Fruit fly (Drosophila melanogaster) whole organism: ENCODE data around the gene Acsf3.

Experiments used
- CG8478 ChIP-seq: fragments of >200 bp; optimal IDR thresholded peaks from 2 replicates; lab custom pipeline; 2018; ENCODE audit warnings: inconsistent platforms
- Dll ChIP-seq: fragments of >200 bp; optimal IDR thresholded peaks from 2 replicates; lab custom pipeline; 2017
- EcR ChIP-seq, 2 experiments: fragments of >200 bp; optimal IDR thresholded peaks; 2 replicates each; lab custom pipeline; 2017; ENCODE audit warnings: missing biosample characterization in 2 of 2, missing genetic modification characterization in 2 of 2, missing genetic modification reagents in 2 of 2
- pan ChIP-seq: fragments of >200 bp; optimal IDR thresholded peaks from 2 replicates; lab custom pipeline; 2017
- psq ChIP-seq: fragments of >200 bp; optimal IDR thresholded peaks from 2 replicates; lab custom pipeline; 2017
- usp ChIP-seq: fragments of >200 bp; optimal IDR thresholded peaks from 2 replicates; lab custom pipeline; 2017; ENCODE audit warnings: missing biosample characterization, missing genetic modification characterization, mixed read lengths

The Acsf3 gene

DNA sequence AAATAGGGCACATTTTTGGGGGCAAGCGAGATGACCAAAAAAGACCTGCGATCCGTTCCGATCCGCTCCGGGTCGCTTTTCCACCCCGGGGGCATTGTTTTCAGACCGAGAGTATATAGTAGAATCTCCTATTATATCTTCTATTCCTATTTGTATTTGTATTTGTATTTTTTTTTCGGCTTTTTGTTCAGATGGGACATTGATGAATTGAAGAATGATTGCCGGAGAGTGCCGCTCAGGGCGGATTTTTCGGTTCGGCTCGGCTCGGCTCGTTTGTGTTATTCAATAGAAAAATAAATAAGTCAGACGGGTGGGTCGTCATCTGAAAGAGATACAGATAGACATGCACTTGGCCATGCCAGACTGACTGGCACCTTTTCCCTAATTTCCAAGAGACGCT, 7.0 kb upstream of the Acsf3 start:
- no peak for TF ChIP-seq CG8478 (lab: Kevin White, UChicago)

DNA sequence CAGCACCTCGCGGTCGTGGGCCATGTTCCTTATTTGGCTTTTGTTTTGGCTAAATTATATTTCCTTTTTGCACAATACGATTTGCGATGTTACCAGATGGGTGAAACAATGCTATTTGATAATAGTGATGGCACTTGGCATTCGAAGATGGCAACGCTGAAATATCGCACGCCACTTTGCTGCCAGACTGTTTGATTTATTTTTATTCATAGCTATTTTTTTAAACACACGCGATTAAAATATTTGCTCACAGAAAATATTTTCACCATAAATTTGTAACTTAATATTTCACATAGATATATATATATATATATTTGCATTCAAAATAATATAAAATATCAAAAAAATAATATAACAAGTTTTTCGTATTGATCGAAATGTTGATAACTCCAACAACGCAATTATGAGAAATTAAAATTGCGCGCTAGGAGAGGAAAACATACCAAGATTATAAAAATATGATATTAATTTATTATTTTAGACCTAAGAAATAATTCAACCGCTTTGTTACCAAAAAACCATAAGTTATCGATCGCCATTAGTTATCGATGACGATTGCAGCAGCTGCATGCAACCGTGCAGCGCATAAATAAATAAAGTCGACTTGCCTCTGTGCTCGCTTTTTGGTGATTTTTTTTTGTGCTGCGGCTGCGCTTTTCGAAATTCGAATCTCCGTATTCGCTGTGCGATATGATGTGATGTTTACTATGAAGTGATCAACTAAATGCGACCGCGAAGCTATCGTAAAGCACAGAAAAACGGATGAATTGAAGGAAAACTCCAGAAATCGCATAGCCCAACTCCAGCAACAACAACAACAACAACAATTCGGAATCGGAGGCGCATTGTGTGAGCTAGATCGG, 5.0 kb upstream of the Acsf3 start, which contains the start of the genes Atg5 and Dok:
Gene Atg5 (minus strand): TSS at position 122 of the 863 bp plus-strand sequence.
Gene Dok (plus strand): TSS at position 566 of the 863 bp plus-strand sequence.
- TF ChIP-seq pan, result no peak
- TF ChIP-seq EcR (GFP tag; optimal IDR thresholded peaks at IDR 0.05; lab: Kevin White, UChicago), result no peak
- no peak for TF ChIP-seq Dll
- TF ChIP-seq CG8478 (lab: Kevin White, UChicago), result no peak
- TF ChIP-seq usp (GFP tag; lab: Kevin White, UChicago), result no peak
- TF ChIP-seq psq, result no peak

- TF ChIP-seq psq, result no peak
- TF ChIP-seq CG8478 (lab: Kevin White, UChicago), result peak; percentile 16
- TF ChIP-seq Dll, result no peak
- no peak for TF ChIP-seq pan
- no peak for TF ChIP-seq EcR (GFP tag; optimal IDR thresholded peaks at IDR 0.05; lab: Kevin White, UChicago)
Measured at dm6 chrX:7324816-7325246, 4.0 kb upstream of the Acsf3 start.

- TF ChIP-seq CG8478 (lab: Kevin White, UChicago) (no peak), EcR (GFP tag; optimal IDR thresholded peaks at IDR 0.05; lab: Kevin White, UChicago) (no peak), usp (GFP tag; lab: Kevin White, UChicago) (no peak), psq (no peak), pan (no peak), Dll (no peak)
Measured at dm6 chrX:7332091-7332490, 3.2 kb downstream of the Acsf3 start, which contains the start of gene CG42780. CG42780 (minus strand) TSS chrX:7332191.

- TF ChIP-seq EcR (GFP tag; optimal IDR thresholded peaks at IDR 0.05; lab: Kevin White, UChicago), result no peak
- no peak for TF ChIP-seq usp (GFP tag; lab: Kevin White, UChicago)
- no peak for TF ChIP-seq psq
- TF ChIP-seq CG8478 (lab: Kevin White, UChicago), result no peak
- no peak for TF ChIP-seq Dll
- TF ChIP-seq pan, result no peak
Measured at dm6 chrX:7332493-7332892, 3.6 kb downstream of the Acsf3 start.

dm6 chrX:7333298-7333743, 4.5 kb downstream of the Acsf3 start:
- no peak for TF ChIP-seq Dll
- TF ChIP-seq psq, result no peak
- TF ChIP-seq usp (GFP tag; lab: Kevin White, UChicago), result no peak
- TF ChIP-seq CG8478 (lab: Kevin White, UChicago), result no peak
- no peak for TF ChIP-seq EcR (GFP tag; optimal IDR thresholded peaks at IDR 0.05; lab: Kevin White, UChicago)
- no peak for TF ChIP-seq pan

DNA sequence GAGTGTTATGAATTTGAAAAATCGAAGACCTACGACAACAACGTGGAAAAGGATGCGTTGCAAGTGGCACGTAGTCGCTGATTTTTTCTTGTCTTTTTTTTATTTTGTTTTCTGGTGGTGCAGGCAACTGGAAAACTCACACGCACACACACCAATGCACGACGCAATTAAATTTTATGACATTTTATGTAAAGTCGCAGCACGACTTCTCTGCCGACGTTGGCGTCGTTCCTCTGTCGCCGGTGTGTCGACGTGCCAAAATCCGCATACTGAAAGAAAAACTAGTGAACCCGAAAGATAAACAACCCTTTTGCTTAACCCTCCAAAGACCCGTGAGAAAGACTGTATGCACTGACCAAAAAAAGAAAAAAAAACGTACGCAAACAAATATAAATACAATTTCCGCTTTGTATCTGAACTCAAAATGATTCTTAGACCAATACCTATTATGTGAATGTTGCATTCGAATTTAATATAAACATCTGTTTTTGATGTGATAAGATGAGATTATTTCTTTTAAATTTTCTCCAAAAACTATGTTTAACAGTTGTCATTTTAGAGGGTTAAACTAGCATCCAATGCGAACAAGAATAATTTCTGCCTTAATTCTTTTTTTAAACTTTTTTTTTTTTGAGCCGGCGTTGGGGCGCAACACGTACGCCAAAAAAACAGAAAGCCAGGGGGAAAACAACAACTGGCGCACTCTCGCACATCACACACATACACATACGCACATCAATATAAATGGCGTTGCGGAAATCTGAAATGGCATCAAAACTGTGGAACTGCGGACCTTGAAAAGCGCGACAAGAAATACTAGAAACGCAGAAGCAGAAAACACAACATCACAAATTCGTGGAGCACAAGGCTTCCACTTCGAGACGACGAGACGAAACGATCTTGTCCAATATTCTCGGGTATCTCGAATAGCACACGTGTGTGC, 5.3 kb downstream of the Acsf3 start:
- TF ChIP-seq psq (no peak), CG8478 (lab: Kevin White, UChicago) (no peak), pan (no peak), EcR (GFP tag; optimal IDR thresholded peaks at IDR 0.05; lab: Kevin White, UChicago) (no peak), usp (GFP tag; lab: Kevin White, UChicago) (no peak), Dll (no peak)

- no peak for TF ChIP-seq usp (GFP tag; lab: Kevin White, UChicago)
- no peak for TF ChIP-seq EcR (GFP tag; optimal IDR thresholded peaks at IDR 0.05; lab: Kevin White, UChicago)
- TF ChIP-seq Dll, result no peak
- no peak for TF ChIP-seq psq
- TF ChIP-seq CG8478 (lab: Kevin White, UChicago), result no peak
- no peak for TF ChIP-seq pan
Measured at dm6 chrX:7334801-7335176, 5.9 kb downstream of the Acsf3 start.

DNA sequence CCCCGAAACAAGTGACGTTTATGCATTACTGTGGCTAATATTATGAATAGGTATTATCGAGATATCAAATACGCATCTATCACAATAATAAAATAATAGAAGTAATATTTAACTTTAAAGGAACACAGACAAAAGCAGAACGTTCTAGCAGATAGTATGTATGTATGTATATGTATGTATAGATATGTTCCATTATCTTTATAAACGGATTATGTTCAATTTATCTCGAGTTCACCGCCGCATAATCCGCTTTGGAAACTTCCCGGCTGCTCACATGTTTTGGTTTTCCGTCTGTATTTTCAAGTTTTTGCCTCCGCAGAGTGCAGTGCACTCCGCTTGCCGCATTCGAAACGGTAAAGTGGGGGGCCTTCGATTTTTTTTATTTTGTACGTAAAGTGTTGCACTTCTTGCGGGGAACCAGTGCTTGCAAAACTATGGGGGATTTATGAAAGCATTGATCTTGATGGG, 6.7 kb downstream of the Acsf3 start:
- TF ChIP-seq EcR (GFP tag; optimal IDR thresholded peaks at IDR 0.05; lab: Kevin White, UChicago), result peak; percentile 11 to 70
- TF ChIP-seq Dll, result no peak

DNA sequence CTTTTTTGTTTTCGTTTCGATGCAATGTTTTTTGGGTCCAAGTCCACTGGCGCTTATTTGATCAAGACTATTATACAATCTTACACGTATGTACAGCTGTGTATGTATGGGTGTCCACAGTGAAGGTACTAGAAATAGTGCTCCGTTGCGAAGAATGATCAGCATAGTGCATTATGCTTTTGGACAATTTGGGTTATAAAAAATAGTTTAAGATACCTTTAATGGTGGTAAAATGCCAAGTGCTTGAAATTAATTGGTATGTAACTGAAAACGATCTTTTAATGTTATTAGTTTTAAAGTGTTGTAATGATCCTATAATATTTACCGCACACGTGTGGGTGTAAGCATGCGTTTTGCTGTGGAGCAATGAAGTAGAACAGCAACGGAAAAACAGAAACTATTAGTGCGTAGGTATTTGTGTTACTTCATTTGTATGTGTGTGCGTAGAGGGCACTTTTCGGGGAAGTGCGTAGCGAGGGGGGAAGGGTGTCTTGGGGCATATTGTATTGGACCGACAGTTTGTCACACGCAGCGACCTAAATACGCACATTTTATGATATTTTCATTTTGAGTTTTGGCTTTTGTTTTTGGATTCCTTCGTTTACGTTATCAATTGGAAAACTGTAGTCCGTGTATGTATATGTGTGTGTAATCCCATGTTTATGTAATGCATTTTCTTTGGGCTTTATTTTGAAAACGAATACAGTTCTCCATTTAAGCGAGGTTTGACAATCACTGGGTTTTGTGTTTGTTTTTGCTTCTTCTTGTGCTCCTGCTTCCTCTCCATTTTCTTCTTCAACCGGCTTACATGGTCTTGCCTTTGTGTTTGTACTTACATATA, 7.5 kb downstream of the Acsf3 start:
- no peak for TF ChIP-seq EcR (GFP tag; optimal IDR thresholded peaks at IDR 0.05; lab: Kevin White, UChicago)
- no peak for TF ChIP-seq usp (GFP tag; lab: Kevin White, UChicago)
- no peak for TF ChIP-seq CG8478 (lab: Kevin White, UChicago)
- no peak for TF ChIP-seq psq
- TF ChIP-seq Dll, result no peak
- TF ChIP-seq pan, result no peak

DNA sequence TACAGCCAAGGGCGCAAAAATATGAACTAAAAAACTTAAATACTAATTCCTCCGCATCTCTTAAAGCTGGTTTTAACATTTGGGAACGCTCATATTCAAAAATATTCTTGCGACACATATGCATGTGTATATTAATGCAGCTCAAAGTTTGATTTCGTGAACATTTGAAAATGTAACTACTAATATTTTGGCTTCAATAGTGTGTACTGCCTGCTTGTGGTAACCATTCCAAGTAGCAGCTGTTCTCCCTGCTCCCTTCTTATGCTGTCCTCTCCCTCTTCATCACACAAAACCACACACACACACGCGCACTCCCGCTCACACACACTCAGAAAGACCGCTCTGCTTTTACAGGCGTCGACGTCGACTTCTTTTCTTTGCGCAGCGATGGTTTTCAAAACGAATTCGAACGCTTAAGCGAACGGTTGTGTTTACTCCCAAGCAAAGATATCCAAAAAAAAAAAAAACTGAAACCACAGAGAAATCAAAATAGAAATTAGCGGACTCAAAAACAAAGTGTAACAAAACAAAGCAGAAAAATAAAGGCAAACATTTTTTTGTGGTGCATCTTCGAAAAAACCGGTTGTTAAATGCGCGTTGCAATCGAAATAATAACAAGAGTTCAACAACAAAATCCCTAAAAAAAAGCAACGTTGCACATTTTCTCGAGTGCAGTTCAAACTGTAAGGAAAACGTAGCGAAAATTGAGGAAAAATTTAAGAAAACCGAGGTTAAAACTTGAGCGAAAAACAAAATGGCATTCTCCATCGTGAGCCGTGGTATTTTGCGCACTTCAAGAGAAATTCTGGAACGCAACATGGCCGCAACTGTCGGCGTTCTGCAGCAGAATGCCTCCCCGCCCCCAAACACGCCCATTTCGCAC, 8.4 kb downstream of the Acsf3 start, which contains the start of gene CBP:
Gene CBP (plus strand): TSS at position 391 of the 883 bp plus-strand sequence.
- TF ChIP-seq EcR (GFP tag; optimal IDR thresholded peaks at IDR 0.05; lab: Kevin White, UChicago) (no peak), pan (no peak), CG8478 (lab: Kevin White, UChicago) (no peak), Dll (no peak), psq (no peak), usp (GFP tag; lab: Kevin White, UChicago) (no peak)
